Fruit fly (Drosophila melanogaster): Measurements from ENCODE around the gene CG18477.
"Not testable (repeated sequence)": the region's sequence is repeated elsewhere in the genome, so short reads cannot be mapped to it uniquely, and the experiment has no call there.

Gene CG18477

DNA sequence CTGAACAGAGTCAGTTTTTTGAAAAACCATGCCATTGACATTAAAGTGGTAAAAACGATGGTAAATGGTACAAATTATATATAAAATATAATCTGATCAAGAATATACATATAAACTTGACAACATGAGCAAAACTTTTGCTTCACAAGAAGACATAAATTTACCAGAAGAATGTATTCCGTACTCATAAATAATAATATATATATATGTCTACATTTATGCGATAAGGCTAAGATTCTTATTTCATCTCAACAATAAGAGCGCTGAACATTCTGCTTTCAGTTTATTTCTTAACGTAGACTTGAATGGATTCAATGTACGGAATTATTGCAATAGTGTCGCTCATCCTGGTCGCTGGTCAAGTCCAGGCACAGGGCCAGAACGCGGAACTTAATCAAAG lies at the start of gene CG18477:
Gene CG18477, plus strand, starts transcription at position 301 of the 400 bp plus-strand sequence.
- TF ChIP-seq fd96Ca (GFP tag; IDR thresholded peaks at IDR 0.05); Pif1B (GFP tag; optimal IDR thresholded peaks at IDR 0.05); Pif1A (GFP tag; optimal IDR thresholded peaks at IDR 0.05): not testable (repeated sequence)

DNA sequence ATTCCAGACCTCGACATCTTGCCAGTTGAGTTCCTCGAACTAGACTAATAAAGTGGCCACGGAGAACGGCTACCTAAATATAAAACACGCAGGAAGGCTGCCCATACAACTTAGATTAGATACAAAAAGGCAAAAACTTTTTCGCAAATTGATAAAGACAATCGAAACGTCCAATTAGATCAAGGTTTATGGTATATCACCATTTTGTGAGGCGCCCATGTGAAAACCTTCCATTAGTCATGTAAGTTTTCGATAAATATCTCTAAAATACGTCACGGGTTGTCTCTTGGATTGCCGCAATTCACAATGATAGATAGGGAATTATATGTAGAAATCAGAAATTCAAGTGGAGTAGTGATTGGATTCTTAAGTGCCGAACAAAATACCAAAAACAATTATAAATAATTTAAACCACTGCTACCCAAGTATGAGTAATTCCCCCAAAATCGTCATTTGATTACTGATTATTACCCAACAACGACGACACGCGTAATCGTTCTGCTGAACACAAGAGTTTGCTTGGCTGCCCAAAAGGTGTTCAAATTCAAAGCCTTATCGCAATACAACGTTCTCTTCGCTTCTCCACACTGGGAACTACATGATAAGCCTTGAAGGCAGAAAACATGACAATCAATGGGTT lies 49.1 kb upstream of the CG18477 start, which contains the start of gene CG15255:
Gene CG15255, minus strand, starts transcription at position 51 of the 640 bp plus-strand sequence.
- no peak for TF ChIP-seq CG10348 (GFP tag; IDR thresholded peaks at IDR 0.05)
- no peak for TF ChIP-seq CG4496 (GFP tag; IDR thresholded peaks at IDR 0.05)
- TF ChIP-seq EcR (GFP tag; optimal IDR thresholded peaks at IDR 0.05): no peak
- no peak for TF ChIP-seq CG9948 (tag; optimal IDR thresholded peaks at IDR 0.05)
- TF ChIP-seq Ets98B (GFP tag; IDR thresholded peaks at IDR 0.05): no peak
- no peak for TF ChIP-seq fd96Ca (GFP tag; IDR thresholded peaks at IDR 0.05)
- TF ChIP-seq rn (GFP tag; IDR thresholded peaks at IDR 0.05): no peak
- no peak for TF ChIP-seq CG15710 (tag; optimal IDR thresholded peaks at IDR 0.05)
- TF ChIP-seq D1 (tag; optimal IDR thresholded peaks at IDR 0.05): no peak
- TF ChIP-seq CG14655 (GFP tag; optimal IDR thresholded peaks at IDR 0.05): no peak
- TF ChIP-seq Pif1B (GFP tag; optimal IDR thresholded peaks at IDR 0.05): no peak
- no peak for TF ChIP-seq CG17806 (tag; optimal IDR thresholded peaks at IDR 0.05)
- no peak for TF ChIP-seq CG34367 (tag; optimal IDR thresholded peaks at IDR 0.05)
- TF ChIP-seq CG32121 (GFP tag; IDR thresholded peaks at IDR 0.05): no peak
- TF ChIP-seq Snoo (tag; optimal IDR thresholded peaks at IDR 0.05): no peak
- no peak for TF ChIP-seq CG13204 (GFP tag; optimal IDR thresholded peaks at IDR 0.05)

DNA sequence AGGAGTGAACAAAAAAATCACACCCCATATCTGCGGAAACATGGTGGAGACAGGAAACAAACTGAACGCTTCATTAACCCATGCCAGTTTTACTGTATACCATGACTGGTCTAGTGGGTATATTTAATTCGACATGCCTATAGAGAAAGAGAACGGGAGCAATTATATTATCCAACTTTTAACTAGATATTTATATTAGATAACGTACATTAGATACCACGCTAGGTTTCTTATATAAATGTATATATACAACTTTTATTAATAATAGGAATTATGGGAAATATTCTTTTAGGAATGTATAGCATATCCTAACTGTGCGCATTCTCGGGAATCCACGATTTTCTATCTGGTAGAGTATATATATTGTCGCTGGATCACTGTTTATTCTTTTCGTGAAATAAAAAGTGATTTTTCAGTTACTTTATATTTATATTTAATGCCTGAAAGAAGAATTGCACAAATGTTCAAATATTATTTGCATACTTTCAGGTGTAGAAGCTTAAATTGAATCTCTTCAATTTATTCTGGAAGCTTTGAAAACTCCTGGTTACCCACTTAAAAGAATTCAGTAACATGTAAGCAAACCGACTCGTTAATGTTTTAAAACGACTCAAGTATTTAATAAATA lies 47.4 kb upstream of the CG18477 start, which contains the start of gene Semp1:
Gene Semp1, minus strand, starts transcription at position 51 of the 628 bp plus-strand sequence.
- TF ChIP-seq Ets98B (GFP tag; IDR thresholded peaks at IDR 0.05) (no peak), CG15710 (tag; optimal IDR thresholded peaks at IDR 0.05) (no peak), Snoo (tag; optimal IDR thresholded peaks at IDR 0.05) (no peak), CG12605 (GFP tag; IDR thresholded peaks at IDR 0.05) (no peak), CG17806 (tag; optimal IDR thresholded peaks at IDR 0.05) (no peak), CG8159 (tag; optimal IDR thresholded peaks at IDR 0.05) (no peak), CG10348 (GFP tag; IDR thresholded peaks at IDR 0.05) (no peak), CG14655 (GFP tag; optimal IDR thresholded peaks at IDR 0.05) (no peak), gl (tag; optimal IDR thresholded peaks at IDR 0.05) (no peak), CG8301 (tag; optimal IDR thresholded peaks at IDR 0.05) (no peak), D1 (tag; optimal IDR thresholded peaks at IDR 0.05) (no peak), fd96Ca (GFP tag; IDR thresholded peaks at IDR 0.05) (no peak), CG32121 (GFP tag; IDR thresholded peaks at IDR 0.05) (no peak), CG34367 (tag; optimal IDR thresholded peaks at IDR 0.05) (no peak), Pif1A (GFP tag; optimal IDR thresholded peaks at IDR 0.05) (no peak), EcR (GFP tag; optimal IDR thresholded peaks at IDR 0.05) (no peak), Pif1B (GFP tag; optimal IDR thresholded peaks at IDR 0.05) (no peak), CG4496 (GFP tag; IDR thresholded peaks at IDR 0.05) (no peak), CG13204 (GFP tag; optimal IDR thresholded peaks at IDR 0.05) (no peak)

DNA sequence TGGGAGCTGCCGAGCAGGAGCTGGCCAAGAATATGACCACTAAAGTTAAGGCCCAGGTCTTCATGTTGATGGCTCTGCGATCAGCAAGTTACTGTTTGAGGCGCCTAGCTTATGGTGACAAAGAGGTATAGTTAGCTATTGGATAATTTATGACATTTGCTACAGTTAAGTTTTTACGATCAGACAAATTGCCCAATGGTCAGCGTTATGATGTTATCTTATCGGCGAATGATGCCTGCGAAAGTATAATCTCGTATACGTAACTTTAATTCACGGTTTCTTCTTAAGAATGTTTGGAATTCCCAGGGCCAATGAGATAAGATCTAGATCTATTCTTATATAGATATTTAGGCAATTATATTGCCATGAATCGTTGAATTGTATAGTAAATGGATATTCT lies 46.1 kb upstream of the CG18477 start, which contains the start of gene CG15254:
Gene CG15254, minus strand, starts transcription at position 101 of the 400 bp plus-strand sequence.
- no peak for TF ChIP-seq fd96Ca (GFP tag; IDR thresholded peaks at IDR 0.05)
- no peak for TF ChIP-seq CG8301 (tag; optimal IDR thresholded peaks at IDR 0.05)
- TF ChIP-seq Ets98B (GFP tag; IDR thresholded peaks at IDR 0.05): no peak
- no peak for TF ChIP-seq rn (GFP tag; IDR thresholded peaks at IDR 0.05)
- TF ChIP-seq CG13204 (GFP tag; optimal IDR thresholded peaks at IDR 0.05): no peak
- TF ChIP-seq Pif1B (GFP tag; optimal IDR thresholded peaks at IDR 0.05): no peak
- no peak for TF ChIP-seq CG34367 (tag; optimal IDR thresholded peaks at IDR 0.05)
- TF ChIP-seq EcR (GFP tag; optimal IDR thresholded peaks at IDR 0.05): no peak
- TF ChIP-seq CG4496 (GFP tag; IDR thresholded peaks at IDR 0.05): no peak
- no peak for TF ChIP-seq CG14655 (GFP tag; optimal IDR thresholded peaks at IDR 0.05)
- no peak for TF ChIP-seq D1 (tag; optimal IDR thresholded peaks at IDR 0.05)
- TF ChIP-seq CG10348 (GFP tag; IDR thresholded peaks at IDR 0.05): no peak
- no peak for TF ChIP-seq CG8159 (tag; optimal IDR thresholded peaks at IDR 0.05)
- no peak for TF ChIP-seq CG12605 (GFP tag; IDR thresholded peaks at IDR 0.05)
- TF ChIP-seq CG15710 (tag; optimal IDR thresholded peaks at IDR 0.05): no peak
- no peak for TF ChIP-seq CG32121 (GFP tag; IDR thresholded peaks at IDR 0.05)
- TF ChIP-seq Snoo (tag; optimal IDR thresholded peaks at IDR 0.05): no peak

DNA sequence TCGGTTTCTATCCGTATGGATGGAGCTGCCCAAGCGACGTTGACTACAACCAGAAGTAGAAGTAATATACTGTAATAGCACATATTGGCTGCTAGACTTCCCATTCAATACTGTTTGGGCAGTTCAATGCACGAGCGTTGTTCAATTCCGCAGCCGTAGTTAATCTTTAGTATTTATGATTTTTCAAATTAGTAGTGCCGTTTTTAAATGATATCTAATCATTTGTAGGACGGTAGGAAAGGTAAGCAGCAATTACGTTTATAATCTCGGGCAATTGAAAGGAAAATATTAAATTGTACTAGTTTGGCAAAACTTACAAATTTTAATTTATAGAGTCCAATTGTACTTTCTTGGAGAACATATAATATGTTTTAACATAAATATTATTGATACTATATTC lies 44.6 kb upstream of the CG18477 start, which contains the start of gene CG15253:
Gene CG15253, minus strand, starts transcription at position 101 of the 400 bp plus-strand sequence.
- TF ChIP-seq Snoo (tag; optimal IDR thresholded peaks at IDR 0.05) (no peak), CG8301 (tag; optimal IDR thresholded peaks at IDR 0.05) (no peak), CG10348 (GFP tag; IDR thresholded peaks at IDR 0.05) (no peak), rn (GFP tag; IDR thresholded peaks at IDR 0.05) (no peak), Pif1B (GFP tag; optimal IDR thresholded peaks at IDR 0.05) (no peak), CG15710 (tag; optimal IDR thresholded peaks at IDR 0.05) (no peak), CG17806 (tag; optimal IDR thresholded peaks at IDR 0.05) (no peak), CG13204 (GFP tag; optimal IDR thresholded peaks at IDR 0.05) (no peak), CG9948 (tag; optimal IDR thresholded peaks at IDR 0.05) (no peak), Ets98B (GFP tag; IDR thresholded peaks at IDR 0.05) (no peak), CG34367 (tag; optimal IDR thresholded peaks at IDR 0.05) (no peak), D1 (tag; optimal IDR thresholded peaks at IDR 0.05) (no peak), CG4496 (GFP tag; IDR thresholded peaks at IDR 0.05) (no peak), EcR (GFP tag; optimal IDR thresholded peaks at IDR 0.05) (no peak), gl (tag; optimal IDR thresholded peaks at IDR 0.05) (no peak)
